Fruit fly (Drosophila melanogaster): ENCODE measurements around the gene mthl11.

mthl11 gene

DNA sequence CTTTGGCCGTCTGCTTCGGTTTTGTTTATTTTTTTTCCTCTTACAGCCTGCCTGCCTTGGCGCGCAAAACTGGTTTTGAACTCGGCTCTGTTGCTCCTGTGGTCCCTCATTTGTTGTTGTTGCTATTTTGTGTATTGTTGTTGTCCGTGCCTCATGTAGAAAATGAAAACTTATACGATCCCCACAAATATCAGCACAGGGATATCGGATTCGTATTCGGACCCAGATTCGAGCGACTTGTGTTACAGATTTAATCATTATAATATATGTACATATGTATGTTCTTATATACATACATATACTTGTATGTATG lies 43.5 kb upstream of the mthl11 start:
- TF ChIP-seq Mio (GFP tag; optimal IDR thresholded peaks at IDR 0.05) = no peak
- TF ChIP-seq dmrt93B (GFP tag; optimal IDR thresholded peaks at IDR 0.05) = no peak
- no peak for TF ChIP-seq br (GFP tag; optimal IDR thresholded peaks at IDR 0.05)
- no peak for TF ChIP-seq Sp1 (GFP tag; optimal IDR thresholded peaks at IDR 0.05)
- TF ChIP-seq Jra (GFP tag; optimal IDR thresholded peaks at IDR 0.05) = no peak
- no peak for TF ChIP-seq Hr83 (GFP tag; optimal IDR thresholded peaks at IDR 0.05; ENCODE audit: poor library complexity, severe bottlenecking)
- TF ChIP-seq Dif (GFP tag; optimal IDR thresholded peaks at IDR 0.05; ENCODE audit: partially characterized antibody) = peak; percentile 5

DNA sequence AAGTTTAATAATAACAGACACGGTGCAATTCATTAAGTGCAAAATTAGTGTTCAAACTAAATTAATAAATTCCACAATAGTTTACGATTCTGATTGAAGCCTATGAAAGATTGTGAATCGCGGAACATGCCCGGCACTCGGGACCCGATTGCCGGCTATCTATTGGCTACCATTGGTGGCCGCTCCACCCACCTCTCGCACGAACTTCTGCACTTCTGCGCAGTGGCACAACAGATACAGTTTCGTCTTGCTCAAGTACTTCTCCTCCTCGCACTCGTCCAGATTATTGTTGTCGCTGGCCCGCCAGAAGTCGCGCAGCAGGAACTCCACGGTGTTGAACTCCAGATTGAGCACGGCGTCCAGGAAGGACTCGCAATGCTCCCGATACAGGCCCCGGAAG lies 36.5 kb upstream of the mthl11 start:
- TF ChIP-seq OdsH (GFP tag; optimal IDR thresholded peaks at IDR 0.05) = no peak
- TF ChIP-seq Myc (optimal IDR thresholded peaks at IDR 0.05) = no peak
- TF ChIP-seq Mio (GFP tag; optimal IDR thresholded peaks at IDR 0.05) = no peak
- TF ChIP-seq dmrt93B (GFP tag; optimal IDR thresholded peaks at IDR 0.05) = no peak
- no peak for TF ChIP-seq usp (GFP tag; optimal IDR thresholded peaks at IDR 0.05)
- TF ChIP-seq fru (GFP tag; optimal IDR thresholded peaks at IDR 0.05) = no peak
- no peak for TF ChIP-seq br (GFP tag; optimal IDR thresholded peaks at IDR 0.05)
- TF ChIP-seq lola (GFP tag; optimal IDR thresholded peaks at IDR 0.05) = no peak
- TF ChIP-seq pan (optimal IDR thresholded peaks at IDR 0.05) = no peak
- TF ChIP-seq dsf (GFP tag; optimal IDR thresholded peaks at IDR 0.05; ENCODE audit: borderline replicate concordance) = no peak
- TF ChIP-seq jim (GFP tag; optimal IDR thresholded peaks at IDR 0.05) = no peak
- no peak for TF ChIP-seq N (GFP tag; optimal IDR thresholded peaks at IDR 0.05)
- TF ChIP-seq sage (GFP tag; optimal IDR thresholded peaks at IDR 0.05) = no peak
- TF ChIP-seq HLH106 (tag; optimal IDR thresholded peaks at IDR 0.05) = no peak
- no peak for TF ChIP-seq brk (GFP tag; optimal IDR thresholded peaks at IDR 0.05)
- TF ChIP-seq CG9705 (GFP tag; optimal IDR thresholded peaks at IDR 0.05) = no peak
- no peak for TF ChIP-seq Dfd (GFP tag; optimal IDR thresholded peaks at IDR 0.05)
- no peak for TF ChIP-seq Hr78 (GFP tag; optimal IDR thresholded peaks at IDR 0.05)
- TF ChIP-seq CrebA (GFP tag; optimal IDR thresholded peaks at IDR 0.05; ENCODE audit: borderline replicate concordance) = no peak

DNA sequence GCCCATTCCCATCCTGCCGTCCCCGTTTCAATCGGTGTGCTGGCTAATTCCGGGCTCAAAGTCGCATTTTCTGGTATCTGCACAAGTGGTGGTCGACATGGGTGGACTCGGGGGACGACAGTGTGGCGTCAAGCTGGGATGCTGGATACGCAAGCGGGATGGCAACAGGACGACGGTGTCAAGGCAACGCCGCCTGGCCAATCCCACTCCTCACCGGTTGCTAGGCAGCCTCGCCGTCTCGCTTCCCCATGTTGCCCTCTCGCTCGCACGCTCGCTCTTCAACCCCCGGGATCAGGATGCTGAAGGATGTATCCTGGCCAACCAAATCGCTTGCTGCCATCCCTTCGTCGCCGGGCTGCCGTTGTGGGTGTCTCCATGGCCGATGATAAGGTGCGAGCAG lies 32.6 kb upstream of the mthl11 start:
- TF ChIP-seq Dif (GFP tag; optimal IDR thresholded peaks at IDR 0.05; ENCODE audit: partially characterized antibody) (no peak), dmrt93B (GFP tag; optimal IDR thresholded peaks at IDR 0.05) (no peak), HLH106 (tag; optimal IDR thresholded peaks at IDR 0.05) (no peak), Sp1 (GFP tag; optimal IDR thresholded peaks at IDR 0.05) (no peak), dsf (GFP tag; optimal IDR thresholded peaks at IDR 0.05; ENCODE audit: borderline replicate concordance) (no peak), jim (GFP tag; optimal IDR thresholded peaks at IDR 0.05) (no peak), psq (GFP tag; optimal IDR thresholded peaks at IDR 0.05) (no peak)

DNA sequence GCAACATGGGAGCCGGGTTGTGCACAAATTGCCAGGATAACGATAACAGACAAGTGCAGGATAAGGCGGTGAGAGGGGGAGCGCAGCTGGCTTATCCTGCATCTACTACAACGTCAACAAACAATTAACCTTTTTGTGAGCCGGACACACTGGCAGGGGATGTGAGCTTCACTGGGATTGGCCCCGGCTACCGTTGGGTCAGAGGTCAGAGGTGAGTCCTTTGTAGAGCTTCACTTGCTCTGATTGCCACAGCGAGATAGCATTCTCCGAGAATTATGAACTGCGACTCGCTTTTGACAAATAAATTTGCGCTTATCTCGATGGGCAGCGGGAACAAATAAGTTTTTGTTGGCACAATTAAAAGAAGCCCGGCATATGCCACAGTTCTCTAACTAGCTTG lies 31.0 kb upstream of the mthl11 start:
- no peak for TF ChIP-seq Jra (GFP tag; optimal IDR thresholded peaks at IDR 0.05)
- no peak for TF ChIP-seq brk (GFP tag; optimal IDR thresholded peaks at IDR 0.05)
- TF ChIP-seq dl (GFP tag; optimal IDR thresholded peaks at IDR 0.05; ENCODE audit: insufficient read depth in 1 of 2, partially characterized antibody in 2 of 2) = no peak
- TF ChIP-seq Rel (GFP tag; optimal IDR thresholded peaks at IDR 0.05) = no peak
- TF ChIP-seq Rel (tag; optimal IDR thresholded peaks at IDR 0.05) = no peak
- TF ChIP-seq Dif (GFP tag; optimal IDR thresholded peaks at IDR 0.05; ENCODE audit: partially characterized antibody) = no peak
- no peak for TF ChIP-seq Mio (GFP tag; optimal IDR thresholded peaks at IDR 0.05)
- no peak for TF ChIP-seq rgr (GFP tag; optimal IDR thresholded peaks at IDR 0.05)
- no peak for TF ChIP-seq fru (GFP tag; optimal IDR thresholded peaks at IDR 0.05)
- no peak for TF ChIP-seq psq (GFP tag; optimal IDR thresholded peaks at IDR 0.05)
- TF ChIP-seq dmrt93B (GFP tag; optimal IDR thresholded peaks at IDR 0.05) = no peak
- TF ChIP-seq Vsx2 (GFP tag; optimal IDR thresholded peaks at IDR 0.05; ENCODE audit: partially characterized antibody) = no peak
- no peak for TF ChIP-seq Hr78 (GFP tag; optimal IDR thresholded peaks at IDR 0.05)
- no peak for TF ChIP-seq h (GFP tag; optimal IDR thresholded peaks at IDR 0.05)

DNA sequence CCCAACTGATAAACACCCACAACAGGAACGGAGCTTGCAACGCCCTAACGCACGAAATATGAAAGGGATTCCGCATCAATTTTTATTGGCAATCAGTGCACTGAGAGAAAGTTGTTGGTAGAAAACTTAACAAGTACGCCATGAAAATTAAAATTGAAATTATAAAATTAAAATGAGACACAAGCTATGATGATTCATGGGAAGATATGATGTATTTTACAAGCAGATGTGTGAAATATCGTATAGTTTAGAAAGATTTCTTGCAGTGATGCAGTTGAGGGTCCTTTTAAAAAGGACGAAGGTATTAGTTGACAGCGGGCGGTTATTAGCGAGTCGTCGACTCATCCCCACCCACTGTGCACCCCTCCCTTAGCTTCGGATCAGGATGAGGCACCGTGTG lies 30.3 kb upstream of the mthl11 start:
- TF ChIP-seq Myc (optimal IDR thresholded peaks at IDR 0.05) (no peak), ey (GFP tag; optimal IDR thresholded peaks at IDR 0.05) (no peak), Rel (GFP tag; optimal IDR thresholded peaks at IDR 0.05) (no peak), Rel (tag; optimal IDR thresholded peaks at IDR 0.05) (no peak), fru (GFP tag; optimal IDR thresholded peaks at IDR 0.05) (no peak), woc (GFP tag; optimal IDR thresholded peaks at IDR 0.05) (no peak), Abd-B (GFP tag; optimal IDR thresholded peaks at IDR 0.05) (no peak), jim (GFP tag; optimal IDR thresholded peaks at IDR 0.05) (no peak), Dfd (GFP tag; optimal IDR thresholded peaks at IDR 0.05) (no peak), psq (GFP tag; optimal IDR thresholded peaks at IDR 0.05) (no peak), lola (GFP tag; optimal IDR thresholded peaks at IDR 0.05) (no peak), sage (GFP tag; optimal IDR thresholded peaks at IDR 0.05) (no peak), Hr83 (GFP tag; optimal IDR thresholded peaks at IDR 0.05; ENCODE audit: poor library complexity, severe bottlenecking) (no peak), Jra (GFP tag; optimal IDR thresholded peaks at IDR 0.05) (no peak), Dif (GFP tag; optimal IDR thresholded peaks at IDR 0.05; ENCODE audit: partially characterized antibody) (no peak), Hr78 (GFP tag; optimal IDR thresholded peaks at IDR 0.05) (no peak), foxo (GFP tag; optimal IDR thresholded peaks at IDR 0.05) (no peak), HLH106 (tag; optimal IDR thresholded peaks at IDR 0.05) (no peak), CG32264 (GFP tag; optimal IDR thresholded peaks at IDR 0.05) (no peak), dl (GFP tag; optimal IDR thresholded peaks at IDR 0.05; ENCODE audit: insufficient read depth in 1 of 2, partially characterized antibody in 2 of 2) (no peak)
